Fruit fly (Drosophila melanogaster): ENCODE measurements around the gene mAcon1.

dm6 chr2L:21221114-21221578, 52.8 kb downstream of the mAcon1 start, which contains the start of gene CG8677:
- TF ChIP-seq usp (GFP tag; optimal IDR thresholded peaks at IDR 0.05) (no peak), Dll (optimal IDR thresholded peaks at IDR 0.05) (no peak), psq (optimal IDR thresholded peaks at IDR 0.05) (no peak)

All from whole organism.